Fruit fly (Drosophila melanogaster) whole organism, larva: ENCODE data around the gene kat80.

Experiments
- noc ChIP-seq: fragments of 200-800 bp; sonication (Bioruptor generic); optimal IDR thresholded peaks from 3 replicates; lab custom pipeline; 2019; ENCODE audit warnings: missing biosample characterization, mild to moderate bottlenecking, missing genetic modification characterization, moderate library complexity

The kat80 gene

DNA sequence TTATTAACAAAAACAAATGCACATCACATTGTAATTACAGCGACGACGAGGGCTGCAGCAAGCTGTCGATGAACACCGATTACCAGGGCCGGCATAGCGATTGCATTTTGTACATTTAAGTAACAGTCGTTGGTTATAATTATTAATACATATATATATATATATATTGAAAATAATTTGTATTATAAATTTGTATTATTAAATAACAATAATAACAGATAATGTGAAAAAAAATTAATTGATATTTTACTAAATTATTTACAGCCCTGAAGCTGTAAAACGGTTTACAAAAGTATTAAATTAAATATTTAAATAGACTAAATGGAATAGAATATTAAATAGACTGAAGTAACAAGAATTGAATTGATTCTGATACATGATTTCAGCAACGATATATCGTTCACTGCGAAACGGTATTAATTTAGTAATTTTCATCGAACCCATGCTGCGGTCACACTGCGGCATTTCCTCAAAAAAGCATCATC, at the start of gene kat80, which contains the start of gene Prosalpha4:
Gene kat80, minus strand, starts transcription at position 327 of the 485 bp plus-strand sequence.
Gene Prosalpha4, plus strand, starts transcription at position 417 of the 485 bp plus-strand sequence.
- TF ChIP-seq noc = peak; percentile 59

DNA sequence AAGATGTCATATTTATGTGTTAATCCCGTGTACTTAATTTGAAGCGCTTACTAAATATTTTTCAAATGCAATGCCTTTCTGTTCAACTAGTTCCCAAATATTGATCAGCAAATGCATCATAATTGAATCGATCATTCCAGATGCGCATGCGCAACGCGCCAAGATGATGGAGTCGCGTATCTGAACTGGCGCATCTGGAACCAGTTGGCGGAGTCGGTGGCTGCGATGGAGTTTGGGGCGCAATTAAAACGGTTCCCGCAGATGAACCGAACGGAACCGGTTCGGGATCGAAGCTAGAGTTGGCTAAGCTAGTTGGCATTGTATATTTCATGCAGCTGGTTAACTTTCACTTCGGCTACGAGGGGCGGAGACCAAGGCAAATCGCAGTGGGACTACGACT, 49.5 kb upstream of the kat80 start, which contains the start of gene CalpC:
Gene CalpC, plus strand, starts transcription at position 292 of the 400 bp plus-strand sequence.
- TF ChIP-seq noc = no peak

DNA sequence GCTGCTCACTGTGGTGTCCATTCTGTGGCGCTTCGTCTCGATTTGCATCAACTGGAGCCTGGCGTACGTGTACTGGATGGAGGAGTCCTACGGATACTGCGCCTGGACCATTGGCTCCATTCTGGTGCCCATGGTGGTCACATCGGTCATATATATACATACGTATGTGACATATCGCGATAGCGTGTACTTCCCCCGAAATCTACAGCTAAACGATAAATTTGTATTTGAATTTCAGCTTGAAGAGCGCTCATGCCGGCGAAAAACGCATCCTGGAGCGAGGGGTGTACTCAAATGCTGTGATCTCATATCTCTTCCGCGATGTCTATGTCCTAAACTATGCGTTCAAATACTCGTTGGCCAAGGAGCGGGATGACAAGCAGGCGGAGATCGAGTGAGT, 47.6 kb upstream of the kat80 start:
- TF ChIP-seq noc = no peak

DNA sequence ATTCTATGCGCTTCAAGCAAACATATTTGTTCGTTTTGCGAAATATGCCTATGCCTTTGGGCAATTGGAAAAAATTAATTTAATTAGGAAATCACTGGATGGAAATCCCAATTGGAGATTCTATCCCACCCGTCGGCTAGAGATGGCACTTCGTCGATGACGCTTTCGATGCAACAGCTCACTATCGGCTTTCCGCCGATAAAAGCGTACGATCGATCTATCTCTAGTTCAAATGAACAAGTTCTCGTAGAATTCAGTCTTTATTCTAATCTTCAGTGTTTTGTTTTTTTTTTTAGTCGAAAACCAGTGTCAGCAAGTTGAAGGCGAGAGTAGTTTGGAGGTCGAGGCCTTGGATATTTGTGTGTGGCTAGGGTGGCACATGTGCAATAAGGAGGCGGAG, 47.1 kb upstream of the kat80 start, which contains the start of the genes CG9917 and CG32579:
Gene CG9917, minus strand, starts transcription at position 169 of the 400 bp plus-strand sequence.
Gene CG32579, plus strand, starts transcription at position 224 of the 400 bp plus-strand sequence.
- no peak for TF ChIP-seq noc

DNA sequence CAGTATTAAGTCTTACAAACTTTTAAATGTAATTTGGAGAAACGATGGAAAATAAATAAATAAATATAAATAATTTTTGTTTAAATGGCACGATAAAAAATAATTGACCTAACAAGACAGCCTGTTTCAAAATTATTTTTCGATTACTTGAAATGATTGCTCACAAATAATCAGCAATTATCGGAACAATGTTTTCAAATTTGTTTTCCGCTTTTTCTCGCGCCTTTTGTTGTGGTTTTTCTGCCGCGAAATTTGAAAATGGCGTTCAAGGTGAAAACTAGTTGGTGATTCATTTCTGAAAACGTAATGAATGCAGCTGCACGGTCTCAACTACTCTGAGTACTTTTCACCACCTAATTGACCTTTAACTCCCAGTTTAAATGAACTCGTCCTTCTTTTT, 45.1 kb upstream of the kat80 start:
- no peak for TF ChIP-seq noc

DNA sequence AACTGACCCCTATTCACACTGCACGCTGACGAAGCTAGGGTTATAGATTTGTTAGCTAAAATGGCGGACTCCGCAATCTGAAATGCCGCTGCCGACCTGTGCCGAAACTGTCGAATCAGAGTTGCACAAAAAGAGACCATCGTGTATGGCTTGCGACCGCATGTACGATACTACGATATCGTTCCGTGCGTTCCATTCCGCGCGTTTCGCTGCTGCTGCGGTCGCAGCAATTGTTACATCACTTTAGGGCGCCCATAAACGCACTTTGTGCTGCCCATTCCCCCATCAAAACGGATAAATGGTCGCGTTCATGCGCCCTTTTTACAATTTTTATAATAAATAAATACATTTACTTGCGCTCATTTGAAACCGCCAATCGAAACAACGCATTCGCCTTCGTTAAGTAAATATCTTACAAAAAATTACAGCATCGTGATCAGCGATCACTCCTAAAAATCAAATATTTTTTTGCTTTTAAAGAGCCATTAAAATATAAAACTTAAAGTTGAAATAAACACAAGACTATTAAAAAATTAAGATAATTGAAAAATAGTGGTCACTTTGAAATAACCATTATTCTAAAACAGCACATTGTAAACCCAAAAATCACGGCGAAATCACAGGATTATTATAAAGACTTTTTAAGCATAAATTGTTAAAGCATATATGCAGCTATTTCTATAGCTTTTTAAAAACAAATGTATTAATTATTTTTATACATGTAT, 44.4 kb upstream of the kat80 start, which contains the start of gene Cyp1:
Gene Cyp1, minus strand, starts transcription at position 174 of the 725 bp plus-strand sequence.
- no peak for TF ChIP-seq noc

DNA sequence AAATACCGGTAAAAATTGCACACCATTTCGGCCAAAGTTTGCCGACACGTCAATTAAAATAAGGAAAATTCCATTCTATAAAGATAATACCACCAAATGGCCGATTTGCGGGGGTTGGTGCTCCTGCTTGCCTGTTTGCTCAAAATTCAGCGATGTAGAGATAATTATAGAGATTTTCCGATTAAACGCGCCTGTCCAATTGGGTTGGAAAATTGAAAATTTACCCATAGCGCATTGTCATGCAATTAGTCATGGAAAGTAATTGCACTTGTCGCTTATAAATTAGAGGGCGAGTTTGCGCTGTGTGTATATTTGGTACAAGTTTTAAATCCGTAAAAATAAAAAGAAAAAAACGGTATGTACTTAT, 43.6 kb upstream of the kat80 start:
- no peak for TF ChIP-seq noc

DNA sequence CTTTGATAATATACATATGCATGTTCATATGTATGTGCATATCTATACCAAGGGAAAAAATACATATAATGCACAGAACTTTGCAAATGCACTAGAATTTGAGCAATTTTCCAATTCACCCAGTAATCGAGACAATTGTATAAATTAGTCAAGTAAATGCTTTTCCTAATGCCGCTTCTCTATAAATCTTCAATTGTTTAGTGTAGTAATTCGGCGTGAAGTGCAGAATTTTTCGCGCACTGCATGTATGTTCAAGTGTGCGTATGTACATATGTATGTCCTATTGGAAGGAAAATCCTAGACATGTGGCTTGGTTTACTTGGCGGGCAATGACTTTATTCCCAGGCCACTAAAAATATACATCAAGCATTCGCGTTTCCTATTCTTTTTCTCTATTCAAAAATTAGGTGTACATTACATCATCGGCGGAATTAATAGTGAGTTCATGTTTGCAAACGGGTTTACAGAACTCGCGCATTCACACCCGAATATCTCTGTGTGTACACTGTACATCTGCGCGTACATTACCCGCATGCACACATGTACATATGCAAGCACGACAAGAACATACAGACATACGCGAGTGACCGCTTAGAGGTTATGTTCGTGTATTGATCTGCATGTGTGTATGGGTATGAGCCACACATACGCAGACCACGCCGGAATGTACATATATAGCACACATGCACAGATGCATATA, 43.0 kb upstream of the kat80 start:
- TF ChIP-seq noc = peak; percentile 8

DNA sequence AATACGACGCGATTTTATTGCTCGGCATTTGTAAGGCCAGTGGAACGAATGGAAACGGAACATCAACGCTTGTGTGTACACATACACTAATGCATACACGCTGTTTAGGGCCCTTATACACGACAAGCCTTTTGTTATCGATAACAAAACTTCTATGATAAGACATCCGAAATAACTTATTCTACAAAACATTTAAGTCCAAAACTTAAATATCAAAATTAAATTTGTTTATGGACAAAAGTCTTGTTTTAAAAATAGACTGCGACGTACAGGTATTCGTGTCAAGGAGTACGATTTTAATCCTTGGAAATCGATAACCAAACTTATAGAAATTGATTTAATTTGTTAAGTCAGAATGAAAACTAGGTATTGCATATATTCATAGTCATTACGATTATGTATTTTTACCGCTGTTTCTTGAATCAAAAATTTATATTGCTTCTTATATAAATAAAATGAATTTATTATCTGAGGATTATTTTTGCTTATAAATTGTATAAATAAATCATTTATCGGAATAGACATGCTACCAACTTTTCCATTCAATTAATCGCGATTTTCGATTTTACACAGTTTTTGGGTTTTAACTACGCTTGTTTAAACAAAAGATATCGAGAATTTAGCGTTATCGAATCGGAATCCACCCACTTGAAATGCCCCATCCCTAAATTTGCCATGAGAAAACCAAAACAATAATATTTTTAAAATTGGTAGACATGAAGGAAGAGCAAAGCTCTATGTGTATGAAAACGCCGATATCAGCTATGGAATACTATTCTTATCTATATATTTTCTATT, 37.3 kb upstream of the kat80 start, which contains the start of the genes CG9915 and SWIP:
Gene CG9915, minus strand, starts transcription at position 61 of the 798 bp plus-strand sequence.
Gene SWIP, plus strand, starts transcription at position 632 of the 798 bp plus-strand sequence.
- no peak for TF ChIP-seq noc

DNA sequence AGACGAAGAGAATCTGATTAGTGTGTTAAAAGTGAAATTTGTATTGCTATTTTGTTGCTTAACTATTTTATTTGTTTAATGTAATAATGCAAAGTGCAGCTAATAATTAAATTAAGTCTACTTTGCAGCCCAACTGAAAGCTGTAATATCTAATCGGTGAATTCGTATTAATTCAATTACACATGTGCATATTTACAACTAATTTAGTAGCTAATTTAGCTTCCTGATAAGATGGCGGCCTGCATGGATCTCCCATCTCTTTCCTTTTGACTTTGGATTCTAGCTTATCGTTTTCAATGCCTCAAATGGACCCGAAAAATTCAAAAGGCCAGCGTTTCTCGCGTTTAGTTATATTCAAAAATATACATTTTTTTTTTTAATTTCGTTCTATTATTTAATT, 33.8 kb upstream of the kat80 start:
- TF ChIP-seq noc = no peak

DNA sequence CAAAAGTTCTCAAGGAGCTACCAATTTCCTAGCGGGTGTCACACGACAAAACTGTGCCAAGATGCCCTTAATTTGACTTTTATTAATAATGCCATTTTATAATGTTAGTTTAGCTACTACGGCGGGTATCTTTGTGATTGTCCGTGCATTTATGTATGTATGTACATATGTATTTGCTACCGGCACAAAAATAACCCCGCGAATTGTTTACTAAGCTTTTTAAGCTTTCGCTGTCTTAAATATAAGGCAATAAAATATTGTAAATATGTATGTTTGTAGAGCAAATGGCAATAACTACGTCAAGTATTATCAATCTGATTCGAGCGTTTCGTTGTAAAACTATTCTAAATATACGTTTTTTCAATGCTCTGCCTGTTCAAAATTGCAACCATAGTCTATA, 33.0 kb upstream of the kat80 start:
- TF ChIP-seq noc = no peak

DNA sequence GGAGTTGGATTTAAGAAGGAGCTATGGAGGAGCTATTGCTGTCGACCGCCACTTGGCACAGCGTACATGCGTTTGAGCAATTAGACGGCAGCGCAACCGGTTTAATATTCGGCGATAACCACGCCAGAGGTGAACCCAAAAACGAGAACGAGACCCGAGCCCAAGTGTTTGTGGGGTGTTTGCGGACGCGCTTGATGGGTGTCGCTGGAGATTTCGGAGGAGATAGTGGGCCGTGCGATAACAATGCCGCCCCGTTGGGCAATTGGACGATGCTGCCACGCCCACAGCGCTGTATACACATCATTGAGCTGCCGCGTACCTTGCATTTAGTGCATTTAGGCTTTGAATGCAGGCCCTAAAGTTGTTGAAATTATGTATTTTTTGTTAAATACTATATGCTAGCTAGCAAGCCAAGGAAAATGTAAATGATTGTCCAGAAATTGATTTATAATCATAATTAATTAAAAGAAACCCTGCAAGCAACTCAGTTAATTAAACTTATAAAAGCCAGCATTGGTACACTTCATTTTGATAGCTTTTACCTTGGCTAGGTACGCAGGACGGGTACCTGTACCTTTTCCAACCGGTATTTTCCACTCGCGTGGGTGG, 32.4 kb upstream of the kat80 start, which contains the start of gene Had1:
Gene Had1, minus strand, starts transcription at position 358 of the 609 bp plus-strand sequence.
- TF ChIP-seq noc = no peak

DNA sequence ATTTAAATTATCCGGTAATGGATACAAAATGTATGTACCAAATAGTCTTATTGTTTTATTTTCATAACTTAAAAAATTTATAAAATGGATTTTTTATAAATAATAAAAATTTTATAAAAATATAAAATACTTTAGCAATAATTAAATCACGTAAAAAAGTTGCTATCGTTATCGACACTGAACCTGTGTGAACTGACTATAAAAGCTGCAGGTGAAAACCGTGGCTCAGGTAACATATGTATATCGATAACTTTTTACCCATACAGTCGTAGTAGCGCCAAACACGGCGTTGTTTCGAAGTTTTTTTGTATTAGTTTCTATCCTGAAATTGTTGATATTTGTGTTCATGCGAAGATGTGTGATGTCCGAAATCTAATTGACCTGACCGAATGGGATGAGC, 27.7 kb upstream of the kat80 start, which contains the start of gene CG3679:
Gene CG3679, plus strand, starts transcription at position 235 of the 400 bp plus-strand sequence.
- no peak for TF ChIP-seq noc

DNA sequence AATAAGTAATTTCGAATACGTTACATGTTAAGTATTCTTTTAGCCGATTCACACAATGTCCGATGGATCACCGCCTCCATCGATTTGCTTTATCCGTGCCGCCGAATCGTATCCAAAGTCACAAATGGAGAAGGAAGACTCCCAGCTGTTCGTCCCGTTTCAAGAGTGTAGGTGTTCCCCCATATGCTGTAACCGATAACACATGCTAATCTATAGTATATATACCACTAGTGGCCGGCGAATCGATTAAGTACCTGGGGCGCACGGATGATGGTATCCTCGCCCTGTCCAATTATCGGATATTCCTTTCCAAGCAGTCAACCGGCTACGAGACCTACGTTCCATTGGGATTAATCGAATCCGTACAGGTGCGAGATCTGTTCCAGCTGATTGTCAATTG, 21.6 kb upstream of the kat80 start, which contains the start of gene ERp44:
Gene ERp44, minus strand, starts transcription at position 101 of the 400 bp plus-strand sequence.
- no peak for TF ChIP-seq noc

DNA sequence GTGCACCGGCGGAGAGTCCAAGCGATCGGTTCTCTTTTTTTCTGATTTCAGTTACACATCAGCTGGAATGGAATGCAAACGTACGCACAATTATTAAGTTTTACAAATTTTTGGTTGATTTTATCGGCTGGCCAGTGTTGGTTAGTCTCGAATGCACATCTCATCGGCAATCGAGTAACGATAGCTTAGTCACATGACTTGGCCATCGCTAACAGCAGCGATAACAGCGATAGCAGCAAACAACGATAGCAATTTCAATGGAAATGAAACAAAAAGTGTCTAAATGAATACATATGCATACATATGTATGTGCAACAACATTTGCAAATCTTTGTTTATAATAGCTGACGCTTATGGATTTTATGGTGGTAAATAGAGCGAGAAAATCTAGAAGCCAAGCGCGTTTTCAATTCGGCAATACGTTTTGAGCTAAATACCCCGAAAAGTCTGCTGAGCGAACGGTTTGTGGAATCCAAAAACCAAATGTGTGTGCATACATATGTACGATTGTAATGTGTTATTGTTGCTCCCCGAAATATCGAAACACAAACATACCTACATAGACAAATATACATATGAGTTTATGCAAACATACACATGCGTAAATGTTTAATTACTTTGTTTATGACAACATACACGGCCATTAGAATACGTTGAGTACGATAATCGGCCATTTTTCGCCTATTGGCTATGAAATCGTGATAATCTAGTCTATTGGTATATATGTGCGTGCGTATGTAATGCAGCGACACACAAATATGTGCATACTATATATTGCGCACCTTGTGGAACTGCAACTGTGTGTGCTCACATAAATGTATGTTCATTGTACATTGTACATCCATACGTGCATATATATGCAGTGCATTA, 20.7 kb upstream of the kat80 start, which contains the start of gene CG3632:
Gene CG3632, plus strand, starts transcription at position 249 of the 870 bp plus-strand sequence.
- no peak for TF ChIP-seq noc
